Fruit fly (Drosophila melanogaster): Measurements from ENCODE around the gene CG45076.

- no peak for TF ChIP-seq achi (GFP tag; optimal IDR thresholded peaks at IDR 0.05)
- TF ChIP-seq Sox102F (GFP tag; optimal IDR thresholded peaks at IDR 0.05): no peak
- TF ChIP-seq CG6276 (GFP tag; optimal IDR thresholded peaks at IDR 0.05): no peak
- no peak for TF ChIP-seq CG15336 (GFP tag; IDR thresholded peaks at IDR 0.05)
Measured at dm6 chr3R:10755534-10755933, 21.6 kb downstream of the CG45076 start, which contains the start of gene CG14691.
